Fruit fly (Drosophila melanogaster) whole organism, adult: ENCODE measurements around the gene CG5731.

Experiments used
- CG11617 ChIP-seq: fragments of 200-800 bp; sonication (Bioruptor generic); optimal IDR thresholded peaks from 2 replicates; lab custom pipeline; 2017; ENCODE audit warnings: mild to moderate bottlenecking, missing biosample characterization, missing genetic modification reagents, missing genetic modification characterization
- CG12768 ChIP-seq: fragments of 200-800 bp; sonication (Bioruptor generic); optimal IDR thresholded peaks from 2 replicates; lab custom pipeline; 2017; ENCODE audit warnings: missing biosample characterization, missing genetic modification characterization, mild to moderate bottlenecking, moderate library complexity, missing genetic modification reagents
- CG14711 ChIP-seq: fragments of 200-800 bp; sonication (Bioruptor generic); optimal IDR thresholded peaks from 2 replicates; lab custom pipeline; 2018; ENCODE audit warnings: missing biosample characterization, mild to moderate bottlenecking, missing genetic modification characterization, moderate library complexity
- CG33017 ChIP-seq: fragments of 200-800 bp; sonication (Bioruptor generic); optimal IDR thresholded peaks from 2 replicates; lab custom pipeline; 2018; ENCODE audit warnings: missing biosample characterization, mild to moderate bottlenecking, missing genetic modification characterization, moderate library complexity
- CG5204 ChIP-seq: fragments of 200-800 bp; sonication (Bioruptor generic); optimal IDR thresholded peaks from 2 replicates; lab custom pipeline; 2016; ENCODE audit warnings: missing biosample characterization, missing genetic modification characterization
- CG7101 ChIP-seq: fragments of 200-800 bp; sonication (Bioruptor generic); optimal IDR thresholded peaks from 2 replicates; lab custom pipeline; 2018; ENCODE audit warnings: missing biosample characterization, mild to moderate bottlenecking, missing genetic modification characterization, moderate library complexity
- Clk ChIP-seq: fragments of 200-800 bp; sonication (Bioruptor generic); optimal IDR thresholded peaks from 2 replicates; lab custom pipeline; 2017; ENCODE audit warnings: missing biosample characterization, missing genetic modification characterization
- Crg-1 ChIP-seq: fragments of 200-800 bp; sonication (Bioruptor generic); optimal IDR thresholded peaks from 2 replicates; lab custom pipeline; 2016; ENCODE audit warnings: missing biosample characterization, missing genetic modification characterization
- Hr96 ChIP-seq: fragments of 200-800 bp; sonication (Bioruptor generic); optimal IDR thresholded peaks from 2 replicates; lab custom pipeline; 2016; ENCODE audit warnings: missing biosample characterization, missing genetic modification characterization
- Mnt ChIP-seq: fragments of 200-800 bp; sonication (Bioruptor generic); optimal IDR thresholded peaks from 2 replicates; lab custom pipeline; 2016; ENCODE audit warnings: missing biosample characterization, mild to moderate bottlenecking, missing genetic modification characterization
- bab1 ChIP-seq: fragments of 200-800 bp; sonication (Bioruptor generic); optimal IDR thresholded peaks from 3 replicates; lab custom pipeline; 2019; ENCODE audit warnings: missing biosample characterization, mild to moderate bottlenecking, missing genetic modification characterization, moderate library complexity
- cic ChIP-seq: fragments of 200-800 bp; sonication (Bioruptor generic); optimal IDR thresholded peaks from 2 replicates; lab custom pipeline; 2017; ENCODE audit warnings: missing biosample characterization, mild to moderate bottlenecking, missing genetic modification characterization, moderate library complexity
- cnc ChIP-seq, 2 experiments: fragments of >200 bp; optimal IDR thresholded peaks; 2 replicates each; lab custom pipeline; 2017
- kay ChIP-seq: fragments of 200-800 bp; sonication (Bioruptor generic); peaks from one replicate; lab custom pipeline; 2016; ENCODE audit warnings: missing biosample characterization, missing genetic modification characterization, borderline replicate concordance
- ovo ChIP-seq: fragments of 200-800 bp; sonication (Bioruptor generic); optimal IDR thresholded peaks from 2 replicates; lab custom pipeline; 2016; ENCODE audit warnings: missing biosample characterization, missing genetic modification characterization
- pad ChIP-seq: fragments of 200-800 bp; sonication (Bioruptor generic); optimal IDR thresholded peaks from 3 replicates; lab custom pipeline; 2017; ENCODE audit warnings: missing biosample characterization, missing genetic modification characterization, mild to moderate bottlenecking, moderate library complexity, missing genetic modification reagents
- tj ChIP-seq: fragments of 200-800 bp; sonication (Bioruptor generic); optimal IDR thresholded peaks from 3 replicates; lab custom pipeline; 2017; ENCODE audit warnings: missing biosample characterization, mild to moderate bottlenecking, missing genetic modification characterization, moderate library complexity
- toe ChIP-seq: fragments of 200-800 bp; sonication (Bioruptor generic); optimal IDR thresholded peaks from 2 replicates; lab custom pipeline; 2016; ENCODE audit warnings: missing biosample characterization, missing genetic modification characterization

CG5731 gene

dm6 chr2L:10238726-10239652 lies 29.4 kb upstream of the CG5731 start, which contains the start of gene me31B:
TSS of gene me31B (plus strand) at chr2L:10239341.
- peak; percentile 30 for TF ChIP-seq tj (GFP tag; lab: Kevin White, UChicago)
- peak; percentile 70 for TF ChIP-seq kay (GFP tag; lab: Kevin White, UChicago)
- no peak for TF ChIP-seq CG11617 (GFP tag; lab: Kevin White, UChicago)

- peak; percentile 80 for TF ChIP-seq pad
- TF ChIP-seq CG14711 (tag; lab: Kevin White, UChicago) = no peak
- TF ChIP-seq CG12768 (GFP tag; lab: Kevin White, UChicago) = peak; percentile 35
- TF ChIP-seq CG7101 (tag; lab: Kevin White, UChicago) = no peak
- TF ChIP-seq cic (GFP tag; lab: Kevin White, UChicago) = peak; percentile 72
Measured at dm6 chr2L:10237725-10238446, 28.3 kb upstream of the CG5731 start, which contains the start of gene mthl15. TSS of gene mthl15 (minus strand) at chr2L:10238317.

- TF ChIP-seq CG11617 (GFP tag; lab: Kevin White, UChicago) (peak; percentile 29), bab1 (GFP tag; lab: Kevin White, UChicago) (no peak), ovo (GFP tag; lab: Kevin White, UChicago) (no peak), toe (GFP tag; lab: Kevin White, UChicago) (no peak), Mnt (GFP tag; lab: Kevin White, UChicago) (no peak), cic (GFP tag; lab: Kevin White, UChicago) (peak; percentile 46), kay (GFP tag; lab: Kevin White, UChicago) (peak; percentile 91)
Measured at dm6 chr2L:10232827-10233226, 23.3 kb upstream of the CG5731 start.

dm6 chr2L:10232152-10232816 lies 22.7 kb upstream of the CG5731 start, which contains the start of gene eEF1delta:
TSS of gene eEF1delta (plus strand) at chr2L:10232507.
- TF ChIP-seq CG33017 (tag; lab: Kevin White, UChicago) (no peak), tj (GFP tag; lab: Kevin White, UChicago) (no peak), cnc (optimal IDR thresholded peaks at IDR 0.05; lab: Kevin White, UChicago) (peak in 1 of 2 experiments; percentile 3), pad (no peak), Clk (GFP tag; lab: Kevin White, UChicago) (no peak), kay (GFP tag; lab: Kevin White, UChicago) (no peak), CG11617 (GFP tag; lab: Kevin White, UChicago) (peak; percentile 47), CG14711 (tag; lab: Kevin White, UChicago) (no peak), Mnt (GFP tag; lab: Kevin White, UChicago) (peak; percentile 68), bab1 (GFP tag; lab: Kevin White, UChicago) (peak; percentile 18), toe (GFP tag; lab: Kevin White, UChicago) (no peak)

- TF ChIP-seq Crg-1 = no peak
- TF ChIP-seq ovo (GFP tag; lab: Kevin White, UChicago) = no peak
- no peak for TF ChIP-seq CG14711 (tag; lab: Kevin White, UChicago)
- no peak for TF ChIP-seq Hr96 (GFP tag; lab: Kevin White, UChicago)
- no peak for TF ChIP-seq CG12768 (GFP tag; lab: Kevin White, UChicago)
- no peak for TF ChIP-seq tj (GFP tag; lab: Kevin White, UChicago)
- no peak for TF ChIP-seq bab1 (GFP tag; lab: Kevin White, UChicago)
- no peak for TF ChIP-seq Clk (GFP tag; lab: Kevin White, UChicago)
- no peak for TF ChIP-seq CG7101 (tag; lab: Kevin White, UChicago)
- TF ChIP-seq cnc (optimal IDR thresholded peaks at IDR 0.05; lab: Kevin White, UChicago) = no peak
- TF ChIP-seq CG33017 (tag; lab: Kevin White, UChicago) = no peak
- no peak for TF ChIP-seq Mnt (GFP tag; lab: Kevin White, UChicago)
- TF ChIP-seq kay (GFP tag; lab: Kevin White, UChicago) = no peak
Measured at dm6 chr2L:10231510-10231909, 22.0 kb upstream of the CG5731 start, which contains the start of gene ova. TSS of gene ova (minus strand) at chr2L:10231692.

dm6 chr2L:10231092-10231494 lies 21.5 kb upstream of the CG5731 start:
- TF ChIP-seq bab1 (GFP tag; lab: Kevin White, UChicago) = peak; percentile 71
- no peak for TF ChIP-seq CG12768 (GFP tag; lab: Kevin White, UChicago)
- peak; percentile 2 for TF ChIP-seq CG11617 (GFP tag; lab: Kevin White, UChicago)

dm6 chr2L:10230455-10230854 lies 20.9 kb upstream of the CG5731 start:
- peak; percentile 84 for TF ChIP-seq kay (GFP tag; lab: Kevin White, UChicago)
- TF ChIP-seq CG5204 (GFP tag; lab: Kevin White, UChicago) = no peak
